Fruit fly (Drosophila melanogaster) whole organism, adult: ENCODE measurements around the gene Saf6.

Experiments
- Mnt ChIP-seq: fragments of 200-800 bp; sonication (Bioruptor generic); optimal IDR thresholded peaks from 2 replicates; lab custom pipeline; 2016; ENCODE audit warnings: missing biosample characterization, mild to moderate bottlenecking, missing genetic modification characterization
- cnc ChIP-seq, 2 experiments: fragments of >200 bp; optimal IDR thresholded peaks; 2 replicates each; lab custom pipeline; 2017
- pad ChIP-seq: fragments of 200-800 bp; sonication (Bioruptor generic); optimal IDR thresholded peaks from 3 replicates; lab custom pipeline; 2017; ENCODE audit warnings: missing biosample characterization, missing genetic modification characterization, mild to moderate bottlenecking, moderate library complexity, missing genetic modification reagents
- toe ChIP-seq: fragments of 200-800 bp; sonication (Bioruptor generic); optimal IDR thresholded peaks from 2 replicates; lab custom pipeline; 2016; ENCODE audit warnings: missing biosample characterization, missing genetic modification characterization

DNA sequence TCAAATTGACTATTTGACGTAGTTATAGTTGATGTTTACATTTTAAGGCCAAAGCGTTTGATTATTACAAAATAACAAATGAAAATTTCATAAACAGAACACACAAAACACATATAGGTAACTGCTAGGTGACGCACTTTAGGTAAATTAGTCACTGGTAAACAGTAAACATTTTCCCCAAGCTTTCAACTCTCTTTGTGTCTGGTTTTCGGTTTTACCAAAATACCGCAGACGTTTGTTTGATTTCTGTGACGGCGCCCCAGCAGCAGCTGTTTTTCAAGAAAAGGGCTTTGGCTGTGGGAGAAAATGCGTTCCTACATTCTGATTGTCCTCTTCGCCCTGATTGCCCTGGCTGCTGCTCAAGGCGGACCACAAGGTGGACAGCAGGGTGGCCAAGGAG is 39.5 kb downstream of the Saf6 start, which contains the start of gene CG13946:
- TF ChIP-seq Mnt, result no peak
- no peak for TF ChIP-seq pad (GFP tag; lab: Kevin White, UChicago)
- no peak for TF ChIP-seq toe (GFP tag; lab: Kevin White, UChicago)
- TF ChIP-seq cnc (optimal IDR thresholded peaks at IDR 0.05; lab: Kevin White, UChicago), result no peak
